Worm (Caenorhabditis elegans) whole organism, young adult: ENCODE data around the gene F47B8.18.

Experiments
- B0019.2 ChIP-seq: fragments of 200-800 bp; sonication (Bioruptor generic); conservative IDR thresholded peaks from 2 replicates; pipeline ENCODE4 v1.3.6; 2022; ENCODE audit warnings: missing genetic modification reagents, missing genetic modification characterization, missing compliant biosample characterization
- C06A6.2 ChIP-seq: fragments of 200-800 bp; sonication (Bioruptor generic); conservative IDR thresholded peaks from 2 replicates; pipeline ENCODE4 v1.3.6; 2022; ENCODE audit warnings: missing genetic modification characterization, missing compliant biosample characterization
- C17E4.6 ChIP-seq: fragments of 200-800 bp; sonication (Bioruptor generic); IDR thresholded peaks from 2 replicates; pipeline ENCODE4 v1.3.6; 2022; ENCODE audit warnings: missing genetic modification reagents, missing genetic modification characterization, missing compliant biosample characterization
- F22D6.2 ChIP-seq: sonication (generic microtip); optimal IDR thresholded peaks from 2 replicates; lab custom pipeline; 2016; ENCODE audit warnings: mild to moderate bottlenecking, missing genetic modification characterization, missing compliant biosample characterization
- F23B12.7 ChIP-seq: sonication (generic microtip); optimal IDR thresholded peaks from 2 replicates; lab custom pipeline; 2017; ENCODE audit warnings: missing genetic modification characterization, mild to moderate bottlenecking, missing compliant biosample characterization, antibody characterized with exemption, moderate library complexity; ENCODE audit not compliant: insufficient read depth
- F37B4.10 ChIP-seq: fragments of 200-800 bp; sonication (Bioruptor generic); IDR thresholded peaks from 2 replicates; pipeline ENCODE4 v1.3.6; 2022; ENCODE audit warnings: missing genetic modification characterization, missing compliant biosample characterization
- F39B2.1 ChIP-seq: fragments of 200-800 bp; sonication (Bioruptor generic); IDR thresholded peaks from 2 replicates; pipeline ENCODE4 v1.3.6; 2022; ENCODE audit warnings: missing genetic modification reagents, missing genetic modification characterization, missing compliant biosample characterization
- F49E8.2 ChIP-seq: sonication (generic microtip); optimal IDR thresholded peaks from 3 replicates; lab custom pipeline; 2017; ENCODE audit warnings: missing genetic modification characterization, mild to moderate bottlenecking, missing compliant biosample characterization, antibody characterized with exemption, moderate library complexity; ENCODE audit not compliant: insufficient read depth
- K11D2.4 ChIP-seq: fragments of 200-800 bp; sonication (Bioruptor generic); IDR thresholded peaks from 2 replicates; pipeline ENCODE4 v1.3.6; 2022; ENCODE audit warnings: missing genetic modification reagents, missing genetic modification characterization, missing compliant biosample characterization
- K12H6.12 ChIP-seq: fragments of 200-800 bp; sonication (Bioruptor generic); optimal IDR thresholded peaks from 2 replicates; lab custom pipeline; 2018; ENCODE audit warnings: mild to moderate bottlenecking, missing genetic modification characterization, missing compliant biosample characterization
- T26A5.8 ChIP-seq: sonication (generic microtip); optimal IDR thresholded peaks from 2 replicates; lab custom pipeline; 2016; ENCODE audit warnings: missing genetic modification characterization, missing compliant biosample characterization
- Y56A3A.18 ChIP-seq: fragments of 200-800 bp; sonication (Bioruptor generic); IDR thresholded peaks from 2 replicates; pipeline ENCODE4 v1.3.6; 2022; ENCODE audit warnings: missing genetic modification reagents, missing genetic modification characterization, missing compliant biosample characterization
- Y95B8A.8 ChIP-seq: fragments of 200-800 bp; sonication (Bioruptor generic); IDR thresholded peaks from 2 replicates; pipeline ENCODE4 v1.3.6; 2022; ENCODE audit warnings: missing genetic modification reagents, missing genetic modification characterization, missing compliant biosample characterization
- ZK185.1 ChIP-seq: sonication (generic microtip); optimal IDR thresholded peaks from 2 replicates; lab custom pipeline; 2016; ENCODE audit warnings: mild to moderate bottlenecking, missing genetic modification characterization, missing compliant biosample characterization; ENCODE audit not compliant: poor library complexity, severe bottlenecking
- ama-1 ChIP-seq, 3 experiments: fragments of 150-350 bp in 1 of 3; sonication (generic microtip) in 2 of 3; optimal IDR thresholded peaks; 2 replicates each; lab custom pipeline; 2014 to 2018; ENCODE audit warnings: missing biosample characterization in 2 of 3, missing genetic modification characterization in 2 of 3, missing genetic modification reagents in 2 of 3
- attf-5 ChIP-seq: fragments of 200-800 bp; sonication (Bioruptor generic); optimal IDR thresholded peaks from 2 replicates; lab custom pipeline; 2018; ENCODE audit warnings: mild to moderate bottlenecking, missing genetic modification characterization, missing compliant biosample characterization
- bed-1 ChIP-seq: fragments of 200-800 bp; sonication (Bioruptor generic); IDR thresholded peaks from 2 replicates; pipeline ENCODE4 v1.3.6; 2022; ENCODE audit warnings: missing genetic modification reagents, missing genetic modification characterization, missing compliant biosample characterization
- ceh-100 ChIP-seq: fragments of 200-800 bp; sonication (Bioruptor generic); IDR thresholded peaks from 2 replicates; pipeline ENCODE4 v1.3.6; 2022; ENCODE audit warnings: missing genetic modification reagents, missing genetic modification characterization, missing compliant biosample characterization
- ceh-58 ChIP-seq: fragments of 200-800 bp; sonication (Bioruptor generic); IDR thresholded peaks from 2 replicates; pipeline ENCODE4 v1.3.6; 2022; ENCODE audit warnings: missing genetic modification characterization, missing compliant biosample characterization
- ceh-91 ChIP-seq: fragments of 200-800 bp; sonication (Bioruptor generic); IDR thresholded peaks from 2 replicates; pipeline ENCODE4 v1.3.6; 2022; ENCODE audit warnings: missing genetic modification reagents, missing genetic modification characterization, missing compliant biosample characterization
- chd-7 ChIP-seq: sonication (generic microtip); optimal IDR thresholded peaks from 2 replicates; lab custom pipeline; 2016; ENCODE audit warnings: mild to moderate bottlenecking, missing genetic modification characterization, moderate library complexity, missing compliant biosample characterization
- efl-1 ChIP-seq: fragments of 150-350 bp; optimal IDR thresholded peaks from 2 replicates; lab custom pipeline; 2014; ENCODE audit warnings: missing biosample characterization, missing genetic modification reagents, missing genetic modification characterization
- ekl-4 ChIP-seq: fragments of 200-800 bp; sonication (Bioruptor generic); IDR thresholded peaks from 2 replicates; pipeline ENCODE4 v1.3.6; 2022; ENCODE audit warnings: missing genetic modification reagents, missing genetic modification characterization, missing compliant biosample characterization
- ets-4 ChIP-seq: fragments of 200-800 bp; sonication (Bioruptor generic); optimal IDR thresholded peaks from 2 replicates; lab custom pipeline; 2018; ENCODE audit warnings: mild to moderate bottlenecking, missing genetic modification characterization, missing compliant biosample characterization
- him-1 ChIP-seq: sonication (generic microtip); optimal IDR thresholded peaks from 2 replicates; lab custom pipeline; 2016; ENCODE audit warnings: missing genotype, missing genetic modification reagents, missing genetic modification characterization, missing compliant biosample characterization
- hlh-26 ChIP-seq: fragments of 200-800 bp; sonication (Bioruptor generic); conservative IDR thresholded peaks from 2 replicates; pipeline ENCODE4 v1.3.6; 2022; ENCODE audit warnings: missing genetic modification reagents, missing genetic modification characterization, missing compliant biosample characterization
- hmg-1.2 ChIP-seq: fragments of 200-800 bp; sonication (Bioruptor generic); IDR thresholded peaks from 2 replicates; pipeline ENCODE4 v1.3.6; 2022; ENCODE audit warnings: missing genetic modification reagents, missing genetic modification characterization, missing compliant biosample characterization
- hsf-1 ChIP-seq: fragments of 200-800 bp; sonication (Bioruptor generic); IDR thresholded peaks from 2 replicates; pipeline ENCODE4 v1.3.6; 2022; ENCODE audit warnings: missing genetic modification reagents, missing genetic modification characterization, missing compliant biosample characterization
- lin-26 ChIP-seq: fragments of 200-800 bp; sonication (Bioruptor generic); IDR thresholded peaks from 2 replicates; pipeline ENCODE4 v1.3.6; 2022; ENCODE audit warnings: missing genetic modification reagents, missing genetic modification characterization, missing compliant biosample characterization
- lin-35 ChIP-seq, 3 experiments: fragments of 150-350 bp in 2 of 3; sonication (generic microtip) in 1 of 3; optimal IDR thresholded peaks; 2 replicates each; lab custom pipeline; 2014 to 2018; ENCODE audit warnings: missing biosample characterization in 3 of 3, missing genetic modification characterization in 3 of 3, missing genetic modification reagents in 3 of 3
- lin-54 ChIP-seq: fragments of 200-800 bp; sonication (Bioruptor generic); optimal IDR thresholded peaks from 2 replicates; lab custom pipeline; 2018; ENCODE audit warnings: mild to moderate bottlenecking, missing genetic modification characterization, missing compliant biosample characterization
- madf-10 ChIP-seq: sonication (generic microtip); optimal IDR thresholded peaks from 2 replicates; lab custom pipeline; 2016; ENCODE audit warnings: mild to moderate bottlenecking, missing genetic modification characterization, missing compliant biosample characterization
- madf-3 ChIP-seq: fragments of 200-800 bp; sonication (Bioruptor generic); IDR thresholded peaks from 2 replicates; pipeline ENCODE4 v1.3.6; 2022; ENCODE audit warnings: missing genetic modification reagents, missing genetic modification characterization, missing compliant biosample characterization
- madf-8 ChIP-seq: fragments of 200-800 bp; sonication (Bioruptor generic); conservative IDR thresholded peaks from 2 replicates; pipeline ENCODE4 v1.3.6; 2022; ENCODE audit warnings: missing genetic modification reagents, missing genetic modification characterization, missing compliant biosample characterization
- nhr-27 ChIP-seq: fragments of 200-800 bp; sonication (Bioruptor generic); optimal IDR thresholded peaks from 2 replicates; lab custom pipeline; 2018; ENCODE audit warnings: mild to moderate bottlenecking, missing genetic modification characterization, moderate library complexity, missing compliant biosample characterization
- nhr-80 ChIP-seq: sonication (generic microtip); optimal IDR thresholded peaks from 2 replicates; lab custom pipeline; 2016; ENCODE audit warnings: missing genetic modification characterization, missing compliant biosample characterization
- nhr-90 ChIP-seq: sonication (generic microtip); optimal IDR thresholded peaks from 2 replicates; lab custom pipeline; 2016; ENCODE audit warnings: missing genotype, mild to moderate bottlenecking, missing genetic modification characterization, missing compliant biosample characterization
- pbrm-1 ChIP-seq: fragments of 200-800 bp; sonication (Bioruptor generic); IDR thresholded peaks from 2 replicates; pipeline ENCODE4 v1.3.6; 2022; ENCODE audit warnings: missing genetic modification reagents, missing genetic modification characterization, missing compliant biosample characterization
- rcor-1 ChIP-seq: fragments of 200-800 bp; sonication (Bioruptor generic); IDR thresholded peaks from 2 replicates; pipeline ENCODE4 v1.3.6; 2022; ENCODE audit warnings: missing genetic modification reagents, missing genetic modification characterization, missing compliant biosample characterization
- snpc-1.1 ChIP-seq: sonication (generic microtip); optimal IDR thresholded peaks from 2 replicates; lab custom pipeline; 2017; ENCODE audit warnings: missing genetic modification characterization, mild to moderate bottlenecking, missing compliant biosample characterization, antibody characterized with exemption, moderate library complexity, missing genotype, missing genetic modification reagents; ENCODE audit not compliant: insufficient read depth
- snpc-4 ChIP-seq, 5 experiments: fragments of 150-350 bp in 1 of 5; sonication (generic microtip) in 4 of 5; optimal IDR thresholded peaks; 2 replicates each; lab custom pipeline; 2014 to 2018; ENCODE audit warnings: missing genetic modification characterization in 5 of 5, missing biosample characterization in 3 of 5, antibody characterized with exemption in 2 of 5, mild to moderate bottlenecking in 2 of 5, missing compliant biosample characterization in 2 of 5, missing genotype in 2 of 5, moderate library complexity in 2 of 5, missing genetic modification reagents in 1 of 5
- somi-1 ChIP-seq: fragments of 200-800 bp; sonication (Bioruptor generic); optimal IDR thresholded peaks from 2 replicates; lab custom pipeline; 2018; ENCODE audit warnings: mild to moderate bottlenecking, missing genetic modification characterization, missing compliant biosample characterization
- unc-130 ChIP-seq: sonication (generic microtip); optimal IDR thresholded peaks from 2 replicates; lab custom pipeline; 2016; ENCODE audit warnings: missing genetic modification reagents, missing genetic modification characterization, missing compliant biosample characterization
- xnd-1 ChIP-seq: sonication (generic microtip); optimal IDR thresholded peaks from 2 replicates; lab custom pipeline; 2016; ENCODE audit warnings: missing genotype, missing genetic modification reagents, missing genetic modification characterization, missing compliant biosample characterization
- ztf-28 ChIP-seq: fragments of 200-800 bp; sonication (Bioruptor generic); IDR thresholded peaks from 2 replicates; pipeline ENCODE4 v1.3.6; 2022; ENCODE audit warnings: missing genetic modification reagents, missing genetic modification characterization, missing compliant biosample characterization
- ztf-3 ChIP-seq: fragments of 200-800 bp; sonication (Bioruptor generic); optimal IDR thresholded peaks from 2 replicates; lab custom pipeline; 2018; ENCODE audit warnings: mild to moderate bottlenecking, missing genetic modification characterization, missing compliant biosample characterization
- ztf-6 ChIP-seq: fragments of 200-800 bp; sonication (Bioruptor generic); IDR thresholded peaks from 2 replicates; pipeline ENCODE4 v1.3.6; 2022; ENCODE audit warnings: missing genetic modification reagents, missing genetic modification characterization, missing compliant biosample characterization

The F47B8.18 gene

DNA sequence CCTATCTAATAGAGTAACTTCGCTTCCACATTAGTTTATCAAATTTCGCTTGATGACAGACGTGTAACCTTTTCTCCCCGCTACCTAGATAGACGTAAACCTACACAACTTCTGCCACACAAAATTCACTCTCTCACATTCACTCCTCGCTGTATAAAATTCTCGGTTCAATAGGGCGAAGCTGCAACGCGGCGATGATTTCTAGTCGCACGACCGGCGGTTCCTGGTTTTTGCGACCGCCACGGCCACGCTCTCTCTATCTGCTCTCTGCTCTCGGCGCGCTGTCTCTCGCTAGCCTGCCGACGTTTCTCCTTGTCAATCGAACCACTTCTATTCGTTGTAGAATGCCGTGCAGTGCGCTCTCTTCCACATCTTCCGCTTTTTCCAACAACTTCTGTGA is 25.7 kb upstream of the F47B8.18 start (continued):
- TF ChIP-seq snpc-1.1 (tag; lab: Kevin White, UChicago), result no peak
- TF ChIP-seq nhr-90, result peak; percentile 80
- TF ChIP-seq C17E4.6 (GFP tag; lab: Robert Waterston, UW), result 0 out of 2 replicates have a peak, but pooled peaks have one; percentile 41
- TF ChIP-seq unc-130 (GFP tag; lab: Kevin White, UChicago), result no peak
- no peak for TF ChIP-seq him-1 (tag; lab: Kevin White, UChicago)
- TF ChIP-seq F49E8.2 (tag; lab: Kevin White, UChicago), result no peak
- peak; percentile 74 for TF ChIP-seq lin-26
- peak; percentile 23 for TF ChIP-seq chd-7
- peak; percentile 77 for TF ChIP-seq lin-54
- TF ChIP-seq hlh-26, result no peak
- TF ChIP-seq ceh-100 (GFP tag; lab: Robert Waterston, UW), result peak; percentile 70
- TF ChIP-seq nhr-80, result peak; percentile 99
- 0 out of 2 replicates have a peak, but pooled peaks have one; percentile 27 for TF ChIP-seq ztf-28 (GFP tag; lab: Robert Waterston, UW)
- peak; percentile 44 for TF ChIP-seq efl-1
- no peak; the same call in 1 of the 2 replicates for TF ChIP-seq ztf-6 (GFP tag; lab: Robert Waterston, UW)
- no peak for TF ChIP-seq somi-1 (GFP tag; lab: Kevin White, UChicago)
- no peak for TF ChIP-seq ceh-91 (GFP tag; lab: Robert Waterston, UW)
- TF ChIP-seq attf-5, result peak; percentile 95
- no peak for TF ChIP-seq F39B2.1 (GFP tag; lab: Robert Waterston, UW)
- TF ChIP-seq madf-10 (tag; lab: Kevin White, UChicago), result peak; percentile 98
- TF ChIP-seq ceh-58 (GFP tag; lab: Robert Waterston, UW), result no peak
- TF ChIP-seq F22D6.2, result no peak
- no peak for TF ChIP-seq hsf-1 (GFP tag; lab: Robert Waterston, UW)
- peak in 1 of 3 experiments; percentile 69 for TF ChIP-seq lin-35 (GFP tag; optimal IDR thresholded peaks at IDR 0.05; lab: Kevin White, UChicago)
- peak; percentile 51; the same call in 1 of the 2 replicates for TF ChIP-seq rcor-1 (GFP tag; lab: Robert Waterston, UW)
- peak; percentile 84 for TF ChIP-seq ets-4 (GFP tag; lab: Kevin White, UChicago)
- TF ChIP-seq F23B12.7 (tag; lab: Kevin White, UChicago), result no peak
- TF ChIP-seq K11D2.4 (GFP tag; lab: Robert Waterston, UW), result peak; percentile 46; the same call in 1 of the 2 replicates
- no peak for TF ChIP-seq madf-8
- TF ChIP-seq Y95B8A.8 (GFP tag; lab: Robert Waterston, UW), result no peak
- no peak for TF ChIP-seq T26A5.8 (tag; lab: Kevin White, UChicago)
- TF ChIP-seq ama-1 (optimal IDR thresholded peaks at IDR 0.05; lab: Kevin White, UChicago), result no peak
- peak in 1 of 2 experiments; percentile 23 for TF ChIP-seq ama-1 (GFP tag; optimal IDR thresholded peaks at IDR 0.05; lab: Kevin White, UChicago)
- TF ChIP-seq bed-1 (GFP tag; lab: Robert Waterston, UW), result no peak
- TF ChIP-seq snpc-4 (GFP tag; optimal IDR thresholded peaks at IDR 0.05; lab: Kevin White, UChicago), result no peak
- TF ChIP-seq snpc-4 (tag; optimal IDR thresholded peaks at IDR 0.05; lab: Kevin White, UChicago), result peak; percentile 27 to 70 (median 58)
- peak; percentile 67 for TF ChIP-seq K12H6.12 (tag; lab: Kevin White, UChicago)
- no peak for TF ChIP-seq ztf-3 (GFP tag; lab: Kevin White, UChicago)
- TF ChIP-seq hmg-1.2 (GFP tag; lab: Robert Waterston, UW), result peak; percentile 60; the same call in 1 of the 2 replicates
- TF ChIP-seq nhr-27 (tag; lab: Kevin White, UChicago), result no peak
- no peak for TF ChIP-seq xnd-1 (tag; lab: Kevin White, UChicago)
- TF ChIP-seq ZK185.1, result peak; percentile 72
- TF ChIP-seq B0019.2 (GFP tag; lab: Robert Waterston, UW), result no peak
- peak; percentile 59; the same call in 1 of the 2 replicates for TF ChIP-seq C06A6.2 (GFP tag; lab: Robert Waterston, UW)
- TF ChIP-seq pbrm-1 (GFP tag; lab: Robert Waterston, UW), result peak; percentile 68; the same call in 1 of the 2 replicates
- TF ChIP-seq ekl-4 (GFP tag; lab: Robert Waterston, UW), result peak; percentile 85
- no peak for TF ChIP-seq F37B4.10
- TF ChIP-seq Y56A3A.18, result no peak
- 0 out of 2 replicates have a peak, but pooled peaks have one; percentile 18 for TF ChIP-seq madf-3
